Fruit fly (Drosophila melanogaster): ENCODE results near the gene CG9396.
A peak's percentile ranks its signal among the peaks of the same experiment; 100 is the strongest.

CG9396 gene

DNA sequence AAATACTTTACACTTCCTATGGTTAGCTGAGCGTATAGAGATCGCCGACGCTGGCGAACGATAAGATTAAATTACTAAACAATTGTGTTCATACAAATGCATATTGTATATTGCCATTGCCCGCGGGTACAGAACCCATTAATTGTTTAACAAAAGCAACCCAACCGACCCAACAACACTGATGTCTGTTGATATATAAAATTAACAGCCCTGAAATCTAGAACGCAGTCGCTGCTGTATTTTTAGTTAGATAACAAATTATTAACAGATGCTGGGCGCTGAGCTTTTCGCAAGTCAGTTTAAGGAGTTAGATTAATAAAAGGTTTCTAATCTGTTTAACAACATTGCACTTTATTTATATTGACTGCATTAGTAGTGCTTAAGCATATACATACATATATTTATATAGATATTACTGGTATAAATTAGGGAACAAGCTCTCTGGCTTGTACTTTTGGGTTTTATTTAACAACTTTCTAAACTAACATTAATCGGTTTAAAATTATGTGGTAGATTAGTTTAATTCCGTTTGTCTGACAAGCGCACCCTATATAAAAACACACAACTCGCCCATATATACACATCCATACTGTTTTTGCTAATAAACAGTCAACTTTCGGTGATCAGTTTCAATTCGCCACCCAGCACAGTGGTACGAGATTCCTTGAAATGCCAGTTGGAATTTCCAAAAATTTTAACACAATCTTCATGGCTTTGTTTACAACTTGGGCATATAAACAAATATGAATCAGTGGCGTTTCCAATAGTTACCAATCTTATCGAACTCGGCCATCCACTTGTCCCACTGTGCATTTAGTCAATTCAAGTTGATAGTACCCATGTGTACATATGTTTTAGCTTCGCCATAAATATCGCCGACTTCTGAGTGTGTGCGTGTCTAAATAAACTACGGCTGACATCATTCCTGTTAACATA lies 43.2 kb downstream of the CG9396 start (continued):
- no peak for TF ChIP-seq lola (GFP tag; optimal IDR thresholded peaks at IDR 0.05)
- TF ChIP-seq phol (tag; optimal IDR thresholded peaks at IDR 0.05), result peak; percentile 75
- TF ChIP-seq nom (GFP tag; optimal IDR thresholded peaks at IDR 0.05), result no peak
- peak; percentile 84 for TF ChIP-seq NC2β (GFP tag; optimal IDR thresholded peaks at IDR 0.05)
- peak; percentile 39; the same call in 1 of the 2 replicates for TF ChIP-seq dimm (GFP tag; IDR thresholded peaks at IDR 0.05)
- peak; percentile 85 for TF ChIP-seq CG7372 (GFP tag; IDR thresholded peaks at IDR 0.05)
- peak; percentile 78 for TF ChIP-seq Xbp1 (GFP tag; optimal IDR thresholded peaks at IDR 0.05)
- TF ChIP-seq Vsx1 (GFP tag; optimal IDR thresholded peaks at IDR 0.05), result no peak
- peak; percentile 87; the same call in 2 of the 3 replicates for TF ChIP-seq so (GFP tag; IDR thresholded peaks at IDR 0.05)
- TF ChIP-seq CG9609 (GFP tag; optimal IDR thresholded peaks at IDR 0.05), result peak; percentile 73
- TF ChIP-seq grau (tag; optimal IDR thresholded peaks at IDR 0.05), result peak; percentile 83
- TF ChIP-seq CG17568 (GFP tag; optimal IDR thresholded peaks at IDR 0.05), result peak; percentile 30
- no peak for TF ChIP-seq CG15479 (GFP tag; optimal IDR thresholded peaks at IDR 0.05)
- peak; percentile 70 for TF ChIP-seq CG12155 (GFP tag; optimal IDR thresholded peaks at IDR 0.05)
- TF ChIP-seq Atf3 (GFP tag; optimal IDR thresholded peaks at IDR 0.05), result peak; percentile 57
- no peak for TF ChIP-seq yki (optimal IDR thresholded peaks at IDR 0.05)
- TF ChIP-seq B-H1 (GFP tag; IDR thresholded peaks at IDR 0.05), result peak; percentile 89
- peak; percentile 95 for TF ChIP-seq Fer1 (GFP tag; optimal IDR thresholded peaks at IDR 0.05)
- TF ChIP-seq fd64A (GFP tag; optimal IDR thresholded peaks at IDR 0.05), result peak; percentile 26
- TF ChIP-seq CG2678 (tag; optimal IDR thresholded peaks at IDR 0.05), result peak; percentile 91
- TF ChIP-seq CG12391 (tag; optimal IDR thresholded peaks at IDR 0.05), result peak; percentile 71
- TF ChIP-seq mam (GFP tag; optimal IDR thresholded peaks at IDR 0.05), result peak; percentile 94
- TF ChIP-seq YL-1 (GFP tag; optimal IDR thresholded peaks at IDR 0.05), result no peak
- no peak for TF ChIP-seq CG9797 (GFP tag; optimal IDR thresholded peaks at IDR 0.05)
- peak; percentile 75; the same call in 1 of the 3 replicates for TF ChIP-seq CG2889 (GFP tag; IDR thresholded peaks at IDR 0.05)
- no peak for TF ChIP-seq crol (GFP tag; IDR thresholded peaks at IDR 0.05)
- TF ChIP-seq CG11695 (GFP tag; IDR thresholded peaks at IDR 0.05), result peak; percentile 94
- TF ChIP-seq CG6813 (GFP tag; optimal IDR thresholded peaks at IDR 0.05), result peak; percentile 89
- peak; percentile 88 for TF ChIP-seq ci (GFP tag; IDR thresholded peaks at IDR 0.05)
- peak in 1 of 2 experiments; percentile 18 for TF ChIP-seq Hr78 (GFP tag; optimal IDR thresholded peaks at IDR 0.05)
- TF ChIP-seq CG17361 (GFP tag; IDR thresholded peaks at IDR 0.05), result peak; percentile 86
- peak; percentile 81 for TF ChIP-seq CG4730 (GFP tag; IDR thresholded peaks at IDR 0.05)
- TF ChIP-seq corto (GFP tag; optimal IDR thresholded peaks at IDR 0.05), result peak; percentile 96
- TF ChIP-seq sd (tag; optimal IDR thresholded peaks at IDR 0.05), result peak; percentile 85
- TF ChIP-seq Adf1 (GFP tag; IDR thresholded peaks at IDR 0.05), result peak; percentile 69
- TF ChIP-seq Optix (GFP tag; IDR thresholded peaks at IDR 0.05), result peak; percentile 74
- TF ChIP-seq GATAe (GFP tag; conservative IDR thresholded peaks at IDR 0.05), result peak; percentile 93
- TF ChIP-seq CG3281 (GFP tag; optimal IDR thresholded peaks at IDR 0.05), result peak; percentile 96
- TF ChIP-seq Oaz (GFP tag; IDR thresholded peaks at IDR 0.05), result peak; percentile 68
- TF ChIP-seq zf30C (GFP tag; optimal IDR thresholded peaks at IDR 0.05), result no peak
- peak; percentile 92 for TF ChIP-seq CG15514 (GFP tag; optimal IDR thresholded peaks at IDR 0.05)
- peak; percentile 83 for TF ChIP-seq esg (GFP tag; conservative IDR thresholded peaks at IDR 0.05)
- peak; percentile 78 for TF ChIP-seq CG10959 (GFP tag; IDR thresholded peaks at IDR 0.05)
- no peak for TF ChIP-seq hth (optimal IDR thresholded peaks at IDR 0.05)
- TF ChIP-seq CG11085 (GFP tag; IDR thresholded peaks at IDR 0.05), result peak; percentile 93
- TF ChIP-seq Nf-YB (GFP tag; optimal IDR thresholded peaks at IDR 0.05), result peak; percentile 24
- TF ChIP-seq zfh2 (GFP tag; optimal IDR thresholded peaks at IDR 0.05), result peak; percentile 94
- peak; percentile 87 for TF ChIP-seq scrt (GFP tag; optimal IDR thresholded peaks at IDR 0.05)

Measured in whole organism, embryonic.